Fruit fly (Drosophila melanogaster) Kc167 (cell line): ENCODE measurements around the gene CG17258.

Experiments
- Myc ChIP-seq: fragments of >200 bp; optimal IDR thresholded peaks from 2 replicates; lab custom pipeline; 2017; ENCODE audit warnings: missing external identifiers
- psq ChIP-seq: fragments of >200 bp; optimal IDR thresholded peaks from 2 replicates; lab custom pipeline; 2017; ENCODE audit warnings: missing external identifiers

DNA sequence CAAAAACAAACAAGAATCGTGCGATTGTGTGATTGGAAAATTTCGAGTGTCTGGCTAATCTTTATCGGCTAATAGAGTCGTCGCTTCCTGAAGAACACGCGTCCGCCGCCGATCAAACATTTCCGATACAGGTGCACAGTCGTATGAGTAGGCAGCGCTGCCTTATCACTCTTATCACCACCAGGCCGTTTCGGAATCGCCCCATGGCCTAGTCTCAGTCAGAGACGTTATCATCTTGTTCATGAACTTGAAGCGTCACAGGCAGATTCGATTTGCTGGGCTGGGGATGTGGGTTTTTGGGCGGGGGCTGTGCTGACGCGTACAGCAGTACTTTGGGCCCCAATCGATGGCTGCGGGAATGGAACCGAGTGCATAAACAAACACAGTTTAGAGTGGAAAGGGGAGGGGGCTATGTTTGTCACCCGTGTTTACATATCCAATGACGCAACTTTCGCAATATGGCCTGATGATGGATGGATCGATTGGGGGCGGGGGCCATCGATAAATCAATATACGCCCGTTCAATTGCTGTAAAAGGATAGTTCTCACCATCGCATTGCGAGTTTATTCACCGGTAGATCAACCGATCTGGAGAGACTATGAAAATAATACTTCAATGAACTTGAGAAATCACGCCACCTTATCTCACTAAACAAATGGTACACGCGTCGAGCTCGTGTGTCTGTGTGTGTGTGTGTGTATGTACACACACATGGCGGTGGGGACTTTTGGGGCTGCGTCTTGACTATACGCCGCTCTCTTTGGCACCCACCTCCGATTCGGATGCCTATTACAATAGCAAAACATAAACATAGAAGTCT is 23.0 kb upstream of the CG17258 start:
- TF ChIP-seq Myc (no peak), psq (lab: Kevin White, UChicago) (no peak)
